Worm (Caenorhabditis elegans) whole organism, mixed stage, embryonic: ENCODE measurements around the gene clec-128.

ENCODE experiments used
- M03D4.4 ChIP-seq: sonication (generic microtip); optimal IDR thresholded peaks from 2 replicates; lab custom pipeline; 2017; ENCODE audit warnings: mild to moderate bottlenecking, missing genetic modification characterization, missing compliant biosample characterization
- bed-3 ChIP-seq: fragments of 200-800 bp; sonication (Bioruptor generic); optimal IDR thresholded peaks from 3 replicates; lab custom pipeline; 2018; ENCODE audit warnings: mild to moderate bottlenecking, missing genetic modification characterization, moderate library complexity, missing compliant biosample characterization
- blmp-1 ChIP-seq: fragments of 150-350 bp; optimal IDR thresholded peaks from 2 replicates; lab custom pipeline; 2014; ENCODE audit warnings: missing biosample characterization, missing genetic modification characterization
- ceh-39 ChIP-seq: fragments of 150-350 bp; optimal IDR thresholded peaks from 2 replicates; lab custom pipeline; 2014; ENCODE audit warnings: missing biosample characterization, missing genetic modification characterization
- ceh-43 ChIP-seq: fragments of 200-800 bp; sonication (Bioruptor generic); optimal IDR thresholded peaks from 2 replicates; lab custom pipeline; 2018; ENCODE audit warnings: mild to moderate bottlenecking, missing genetic modification characterization, moderate library complexity, missing compliant biosample characterization
- ceh-83 ChIP-seq: fragments of 200-800 bp; sonication (Bioruptor generic); optimal IDR thresholded peaks from 2 replicates; lab custom pipeline; 2018; ENCODE audit warnings: mild to moderate bottlenecking, missing genetic modification characterization, missing compliant biosample characterization
- ces-1 ChIP-seq: fragments of 150-350 bp; optimal IDR thresholded peaks from 2 replicates; lab custom pipeline; 2014; ENCODE audit warnings: missing biosample characterization, missing genetic modification reagents, missing genetic modification characterization
- cnd-1 ChIP-seq: fragments of 200-800 bp; sonication (Bioruptor generic); optimal IDR thresholded peaks from 2 replicates; lab custom pipeline; 2018; ENCODE audit warnings: mild to moderate bottlenecking, missing genetic modification characterization, missing compliant biosample characterization
- drap-1 ChIP-seq: fragments of 200-800 bp; sonication (Bioruptor generic); optimal IDR thresholded peaks from 3 replicates; lab custom pipeline; 2018; ENCODE audit warnings: mild to moderate bottlenecking, missing genetic modification characterization, missing compliant biosample characterization
- elt-1 ChIP-seq: sonication (generic microtip); optimal IDR thresholded peaks from 2 replicates; lab custom pipeline; 2017; ENCODE audit warnings: missing genetic modification characterization, mild to moderate bottlenecking, missing compliant biosample characterization, antibody characterized with exemption, moderate library complexity, borderline replicate concordance; ENCODE audit not compliant: insufficient read depth
- elt-3 ChIP-seq: fragments of 150-350 bp; optimal IDR thresholded peaks from 2 replicates; lab custom pipeline; 2014; ENCODE audit warnings: missing biosample characterization, missing genetic modification characterization
- flh-1 ChIP-seq: fragments of 200-800 bp; sonication (Bioruptor generic); optimal IDR thresholded peaks from 2 replicates; lab custom pipeline; 2018; ENCODE audit warnings: mild to moderate bottlenecking, missing genetic modification characterization, moderate library complexity, missing compliant biosample characterization
- ham-2 ChIP-seq: fragments of 200-800 bp; sonication (Bioruptor generic); optimal IDR thresholded peaks from 2 replicates; lab custom pipeline; 2018; ENCODE audit warnings: mild to moderate bottlenecking, missing genetic modification characterization, missing compliant biosample characterization
- hlh-1 ChIP-seq: fragments of 150-350 bp; optimal IDR thresholded peaks from 2 replicates; lab custom pipeline; 2014; ENCODE audit warnings: missing biosample characterization, missing genetic modification reagents, missing genetic modification characterization
- lin-13 ChIP-seq: fragments of 150-350 bp; optimal IDR thresholded peaks from 2 replicates; lab custom pipeline; 2014; ENCODE audit warnings: missing biosample characterization, missing genetic modification characterization
- lin-32 ChIP-seq: fragments of 200-800 bp; sonication (Bioruptor generic); optimal IDR thresholded peaks from 2 replicates; lab custom pipeline; 2018; ENCODE audit warnings: mild to moderate bottlenecking, missing genetic modification characterization, missing compliant biosample characterization
- lsy-2 ChIP-seq: fragments of 150-350 bp; optimal IDR thresholded peaks from 2 replicates; lab custom pipeline; 2014; ENCODE audit warnings: missing biosample characterization, missing genetic modification characterization
- mab-5 ChIP-seq: fragments of 150-350 bp; optimal IDR thresholded peaks from 2 replicates; lab custom pipeline; 2014; ENCODE audit warnings: missing biosample characterization, missing genetic modification characterization
- mep-1 ChIP-seq: fragments of 150-350 bp; optimal IDR thresholded peaks from 2 replicates; lab custom pipeline; 2017; ENCODE audit warnings: missing biosample characterization, missing genetic modification reagents, missing genetic modification characterization, inconsistent platforms
- mls-2 ChIP-seq: sonication (generic microtip); optimal IDR thresholded peaks from 2 replicates; lab custom pipeline; 2016; ENCODE audit warnings: mild to moderate bottlenecking, missing genetic modification characterization, moderate library complexity, missing compliant biosample characterization
- nhr-12 ChIP-seq: fragments of 150-350 bp; optimal IDR thresholded peaks from 2 replicates; lab custom pipeline; 2014; ENCODE audit warnings: missing biosample characterization, missing genetic modification characterization
- nhr-2 ChIP-seq: fragments of 150-350 bp; optimal IDR thresholded peaks from 2 replicates; lab custom pipeline; 2014; ENCODE audit warnings: missing biosample characterization, missing genetic modification characterization
- nhr-237 ChIP-seq: fragments of 150-350 bp; optimal IDR thresholded peaks from 2 replicates; lab custom pipeline; 2014; ENCODE audit warnings: missing biosample characterization, missing genetic modification characterization
- nhr-28 ChIP-seq: fragments of 150-350 bp; optimal IDR thresholded peaks from 2 replicates; lab custom pipeline; 2014; ENCODE audit warnings: missing biosample characterization, missing genetic modification characterization
- nhr-76 ChIP-seq: sonication (generic microtip); optimal IDR thresholded peaks from 2 replicates; lab custom pipeline; 2017; ENCODE audit warnings: missing biosample characterization, missing genetic modification characterization
- pha-4 ChIP-seq: fragments of 150-350 bp; optimal IDR thresholded peaks from 2 replicates; lab custom pipeline; 2018; ENCODE audit warnings: missing biosample characterization, missing genetic modification reagents, missing genetic modification characterization
- sem-2 ChIP-seq: fragments of 200-800 bp; sonication (Bioruptor generic); optimal IDR thresholded peaks from 2 replicates; lab custom pipeline; 2018; ENCODE audit warnings: mild to moderate bottlenecking, missing genetic modification characterization, missing compliant biosample characterization
- snpc-4 ChIP-seq: fragments of 150-350 bp; optimal IDR thresholded peaks from 2 replicates; lab custom pipeline; 2014; ENCODE audit warnings: missing biosample characterization, missing genetic modification characterization
- sptf-1 ChIP-seq: sonication (generic microtip); optimal IDR thresholded peaks from 2 replicates; lab custom pipeline; 2017; ENCODE audit warnings: mild to moderate bottlenecking, missing genetic modification characterization, moderate library complexity, missing compliant biosample characterization
- tbx-8 ChIP-seq: fragments of 200-800 bp; sonication (Bioruptor generic); optimal IDR thresholded peaks from 2 replicates; lab custom pipeline; 2018; ENCODE audit warnings: mild to moderate bottlenecking, missing genetic modification characterization, moderate library complexity, missing compliant biosample characterization
- unc-120 ChIP-seq: sonication (generic microtip); optimal IDR thresholded peaks from 2 replicates; lab custom pipeline; 2017; ENCODE audit warnings: missing genetic modification characterization, missing compliant biosample characterization; ENCODE audit not compliant: poor library complexity, severe bottlenecking
- unc-39 ChIP-seq: fragments of 150-350 bp; optimal IDR thresholded peaks from 2 replicates; lab custom pipeline; 2014; ENCODE audit warnings: missing biosample characterization, missing genetic modification characterization
- unc-62 ChIP-seq: fragments of 150-350 bp; optimal IDR thresholded peaks from 2 replicates; lab custom pipeline; 2014; ENCODE audit warnings: missing biosample characterization, missing genetic modification reagents, missing genetic modification characterization
- zip-8 ChIP-seq: fragments of 150-350 bp; optimal IDR thresholded peaks from 2 replicates; lab custom pipeline; 2014; ENCODE audit warnings: missing biosample characterization, missing genetic modification characterization
- ztf-11 ChIP-seq: fragments of 150-350 bp; optimal IDR thresholded peaks from 2 replicates; lab custom pipeline; 2014; ENCODE audit warnings: missing biosample characterization, missing genetic modification characterization

The clec-128 gene

ce11 chrII:3550352-3550751 is 20.5 kb downstream of the clec-128 start, which contains the start of gene W10G11.19:
Gene W10G11.19, plus strand, starts transcription at chrII:3550652.
- no peak for TF ChIP-seq cnd-1
- TF ChIP-seq ceh-39 (tag; lab: Kevin White, UChicago): no peak
- no peak for TF ChIP-seq drap-1
- TF ChIP-seq lsy-2 (tag; lab: Kevin White, UChicago): no peak
- no peak for TF ChIP-seq unc-62 (GFP tag; lab: Kevin White, UChicago)
- no peak for TF ChIP-seq nhr-28
- no peak for TF ChIP-seq sem-2 (GFP tag; lab: Kevin White, UChicago)
- no peak for TF ChIP-seq lin-13
- TF ChIP-seq unc-39 (tag; lab: Kevin White, UChicago): no peak
- no peak for TF ChIP-seq tbx-8 (GFP tag; lab: Kevin White, UChicago)
- TF ChIP-seq elt-1 (tag; lab: Kevin White, UChicago): no peak
- TF ChIP-seq mab-5 (tag; lab: Kevin White, UChicago): no peak
- TF ChIP-seq hlh-1 (tag; lab: Kevin White, UChicago): no peak
- no peak for TF ChIP-seq ceh-83
- no peak for TF ChIP-seq ztf-11 (tag; lab: Kevin White, UChicago)

- TF ChIP-seq hlh-1 (tag; lab: Kevin White, UChicago) (peak; percentile 5), nhr-76 (tag; lab: Kevin White, UChicago) (no peak), cnd-1 (peak; percentile 42), mls-2 (no peak), ceh-39 (tag; lab: Kevin White, UChicago) (no peak), nhr-237 (no peak), lsy-2 (tag; lab: Kevin White, UChicago) (no peak), unc-62 (GFP tag; lab: Kevin White, UChicago) (no peak), nhr-28 (no peak), ceh-83 (peak; percentile 10), nhr-2 (tag; lab: Kevin White, UChicago) (no peak), elt-3 (no peak), snpc-4 (tag; lab: Kevin White, UChicago) (no peak), nhr-12 (tag; lab: Kevin White, UChicago) (no peak), lin-32 (no peak), ceh-43 (GFP tag; lab: Kevin White, UChicago) (no peak), blmp-1 (no peak), lin-13 (no peak), M03D4.4 (tag; lab: Kevin White, UChicago) (no peak), ham-2 (peak; percentile 45), elt-1 (tag; lab: Kevin White, UChicago) (no peak), mab-5 (tag; lab: Kevin White, UChicago) (no peak), unc-39 (tag; lab: Kevin White, UChicago) (no peak), sem-2 (GFP tag; lab: Kevin White, UChicago) (no peak), pha-4 (tag; lab: Kevin White, UChicago) (no peak), mep-1 (tag; lab: Kevin White, UChicago) (peak; percentile 34), ces-1 (GFP tag; lab: Kevin White, UChicago) (peak; percentile 66), bed-3 (GFP tag; lab: Kevin White, UChicago) (no peak), ztf-11 (tag; lab: Kevin White, UChicago) (no peak), drap-1 (peak; percentile 1), unc-120 (peak; percentile 68), zip-8 (tag; lab: Kevin White, UChicago) (no peak), sptf-1 (tag; lab: Kevin White, UChicago) (no peak), tbx-8 (GFP tag; lab: Kevin White, UChicago) (no peak), flh-1 (GFP tag; lab: Kevin White, UChicago) (no peak)
Observed at ce11 chrII:3547282-3547681, 23.5 kb downstream of the clec-128 start.

DNA sequence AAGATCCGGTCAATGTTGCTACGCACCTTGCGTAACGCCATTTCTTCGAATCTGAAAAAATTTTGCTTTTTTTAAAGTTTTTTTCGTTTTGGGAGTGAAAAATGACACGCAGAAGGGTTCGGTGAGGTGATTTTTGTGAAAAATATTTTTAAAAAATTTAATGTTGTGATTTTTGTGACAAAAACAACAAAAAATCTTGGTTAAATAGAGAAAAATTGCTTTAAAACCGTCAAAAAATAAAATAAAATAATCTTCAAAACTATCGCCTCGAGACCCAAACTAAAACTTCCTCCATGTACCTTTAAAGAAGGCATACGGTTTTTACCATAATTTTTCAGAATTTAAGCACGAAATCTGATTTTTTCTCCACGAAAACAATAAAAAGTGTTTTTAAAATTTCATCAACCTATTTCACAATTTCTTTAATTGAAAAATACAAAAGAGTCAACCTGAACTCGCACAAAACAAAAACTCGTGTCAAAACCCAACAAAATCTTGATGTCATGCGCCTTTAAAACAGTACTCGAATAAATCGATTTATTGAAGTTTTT is 24.4 kb downstream of the clec-128 start, which contains the start of gene apd-3:
Gene apd-3, minus strand, starts transcription at position 51 of the 551 bp plus-strand sequence.
- no peak for TF ChIP-seq nhr-28
- no peak for TF ChIP-seq nhr-237
- no peak for TF ChIP-seq elt-1 (tag; lab: Kevin White, UChicago)
- TF ChIP-seq nhr-2 (tag; lab: Kevin White, UChicago): no peak
- TF ChIP-seq tbx-8 (GFP tag; lab: Kevin White, UChicago): no peak
- no peak for TF ChIP-seq flh-1 (GFP tag; lab: Kevin White, UChicago)
- no peak for TF ChIP-seq zip-8 (tag; lab: Kevin White, UChicago)
- TF ChIP-seq ztf-11 (tag; lab: Kevin White, UChicago): no peak
- no peak for TF ChIP-seq snpc-4 (tag; lab: Kevin White, UChicago)
- TF ChIP-seq mep-1 (tag; lab: Kevin White, UChicago): no peak
- no peak for TF ChIP-seq elt-3
- no peak for TF ChIP-seq sptf-1 (tag; lab: Kevin White, UChicago)
- no peak for TF ChIP-seq ceh-43 (GFP tag; lab: Kevin White, UChicago)
- TF ChIP-seq ceh-39 (tag; lab: Kevin White, UChicago): no peak
